Worm (Caenorhabditis elegans) whole organism, L4 larva: ENCODE measurements around the gene C01G12.5.

ENCODE experiments used
- F49E8.2 ChIP-seq: sonication (generic microtip); optimal IDR thresholded peaks from 2 replicates; lab custom pipeline; 2016; ENCODE audit warnings: missing compliant biosample characterization, mild to moderate bottlenecking, missing genetic modification characterization, borderline replicate concordance
- T26A8.4 ChIP-seq: fragments of 200-800 bp; sonication (Bioruptor generic); IDR thresholded peaks from 2 replicates; pipeline ENCODE4 v1.3.6; 2022; ENCODE audit warnings: missing genetic modification characterization, missing compliant biosample characterization
- Y105C5A.15 ChIP-seq: fragments of 200-800 bp; sonication (Bioruptor generic); IDR thresholded peaks from 2 replicates; pipeline ENCODE4 v1.3.6; 2022; ENCODE audit warnings: missing genetic modification characterization, missing compliant biosample characterization
- Y48G9A.11 ChIP-seq: fragments of 200-800 bp; sonication (Bioruptor generic); IDR thresholded peaks from 2 replicates; pipeline ENCODE4 v1.3.6; 2022; ENCODE audit warnings: missing genetic modification reagents, missing genetic modification characterization, missing compliant biosample characterization
- ZK337.2 ChIP-seq: fragments of 200-800 bp; sonication (Bioruptor generic); IDR thresholded peaks from 2 replicates; pipeline ENCODE4 v1.3.6; 2022; ENCODE audit warnings: missing genetic modification reagents, missing genetic modification characterization, missing compliant biosample characterization
- aha-1 ChIP-seq: fragments of 150-350 bp; peaks from one replicate; lab custom pipeline; 2014; ENCODE audit warnings: missing biosample characterization, missing genetic modification characterization
- ceh-82 ChIP-seq: sonication (generic microtip); optimal IDR thresholded peaks from 2 replicates; lab custom pipeline; 2017; ENCODE audit warnings: missing biosample characterization, missing genetic modification characterization
- cey-2 ChIP-seq: sonication (generic microtip); optimal IDR thresholded peaks from 3 replicates; lab custom pipeline; 2017; ENCODE audit warnings: missing genetic modification characterization, mild to moderate bottlenecking, missing compliant biosample characterization, antibody characterized with exemption, borderline replicate concordance; ENCODE audit not compliant: insufficient read depth
- ctbp-1 ChIP-seq: fragments of 200-800 bp; sonication (Bioruptor generic); IDR thresholded peaks from 2 replicates; pipeline ENCODE4 v1.3.6; 2022; ENCODE audit warnings: missing genetic modification reagents, missing genetic modification characterization, missing compliant biosample characterization
- daf-16 ChIP-seq, 3 experiments: sonication (generic microtip); optimal IDR thresholded peaks; 2 replicates each; lab custom pipeline; 2016 to 2017; ENCODE audit warnings: missing genetic modification characterization in 3 of 3, missing genetic modification reagents in 3 of 3, mild to moderate bottlenecking in 2 of 3, missing compliant biosample characterization in 2 of 3, missing biosample characterization in 1 of 3, moderate library complexity in 1 of 3
- dmd-9 ChIP-seq: fragments of 200-800 bp; sonication (Bioruptor generic); IDR thresholded peaks from 2 replicates; pipeline ENCODE4 v1.3.6; 2022; ENCODE audit warnings: missing genetic modification reagents, missing genetic modification characterization, missing compliant biosample characterization
- duxl-1 ChIP-seq: sonication (generic microtip); optimal IDR thresholded peaks from 2 replicates; lab custom pipeline; 2016; ENCODE audit warnings: mild to moderate bottlenecking, missing genetic modification characterization, moderate library complexity, missing compliant biosample characterization; ENCODE audit not compliant: poor library complexity
- dve-1 ChIP-seq: sonication (generic microtip); optimal IDR thresholded peaks from 2 replicates; lab custom pipeline; 2017; ENCODE audit warnings: antibody characterized with exemption, mild to moderate bottlenecking, missing genetic modification characterization, missing compliant biosample characterization; ENCODE audit not compliant: insufficient read depth
- egl-27 ChIP-seq: sonication (generic microtip); optimal IDR thresholded peaks from 3 replicates; lab custom pipeline; 2017; ENCODE audit warnings: missing biosample characterization, missing genetic modification reagents, missing genetic modification characterization
- hlh-11 ChIP-seq: fragments of 200-800 bp; sonication (Bioruptor generic); optimal IDR thresholded peaks from 2 replicates; lab custom pipeline; 2018; ENCODE audit warnings: mild to moderate bottlenecking, missing genetic modification characterization, missing compliant biosample characterization
- hlh-30 ChIP-seq: sonication (generic microtip); optimal IDR thresholded peaks from 2 replicates; lab custom pipeline; 2017; ENCODE audit warnings: antibody characterized with exemption, mild to moderate bottlenecking, missing genetic modification characterization, missing compliant biosample characterization; ENCODE audit not compliant: insufficient read depth
- hmg-1.1 ChIP-seq: fragments of 200-800 bp; sonication (Bioruptor generic); IDR thresholded peaks from 2 replicates; pipeline ENCODE4 v1.3.6; 2022; ENCODE audit warnings: missing genetic modification reagents, missing genetic modification characterization, missing compliant biosample characterization
- lin-13 ChIP-seq: fragments of 150-350 bp; optimal IDR thresholded peaks from 2 replicates; lab custom pipeline; 2014; ENCODE audit warnings: missing biosample characterization, missing genetic modification reagents, missing genetic modification characterization
- lin-15B ChIP-seq: fragments of 150-350 bp; sonication (generic microtip); optimal IDR thresholded peaks from 3 replicates; lab custom pipeline; 2014; ENCODE audit warnings: missing biosample characterization, missing genetic modification characterization
- lir-3 ChIP-seq: sonication (generic microtip); optimal IDR thresholded peaks from 2 replicates; lab custom pipeline; 2016; ENCODE audit warnings: mild to moderate bottlenecking, missing genetic modification characterization, missing compliant biosample characterization
- lsy-2 ChIP-seq, 2 experiments: fragments of 150-350 bp in 1 of 2; sonication (generic microtip) in 1 of 2; optimal IDR thresholded peaks; 2 replicates each; lab custom pipeline; 2014 to 2017; ENCODE audit warnings: missing biosample characterization in 2 of 2, missing genetic modification characterization in 2 of 2
- madf-9 ChIP-seq: fragments of 200-800 bp; sonication (Bioruptor generic); conservative IDR thresholded peaks from 2 replicates; pipeline ENCODE4 v1.3.6; 2022; ENCODE audit warnings: missing genetic modification reagents, missing genetic modification characterization, missing compliant biosample characterization
- mdl-1 ChIP-seq, 2 experiments: fragments of 150-350 bp in 1 of 2; sonication (generic microtip) in 1 of 2; optimal IDR thresholded peaks; 2 replicates each; lab custom pipeline; 2014 to 2017; ENCODE audit warnings: missing biosample characterization in 2 of 2, missing genetic modification characterization in 2 of 2
- mdt-29 ChIP-seq: fragments of 200-800 bp; sonication (Bioruptor generic); IDR thresholded peaks from 2 replicates; pipeline ENCODE4 v1.3.6; 2022; ENCODE audit warnings: missing genetic modification reagents, missing genetic modification characterization, missing compliant biosample characterization
- mxl-3 ChIP-seq: fragments of 200-800 bp; sonication (Bioruptor generic); optimal IDR thresholded peaks from 2 replicates; lab custom pipeline; 2018; ENCODE audit warnings: mild to moderate bottlenecking, missing genetic modification characterization, missing compliant biosample characterization
- nhr-102 ChIP-seq: sonication (generic microtip); optimal IDR thresholded peaks from 2 replicates; lab custom pipeline; 2016; ENCODE audit warnings: mild to moderate bottlenecking, missing genetic modification characterization, moderate library complexity, missing compliant biosample characterization
- nhr-237 ChIP-seq: sonication (generic microtip); optimal IDR thresholded peaks from 2 replicates; lab custom pipeline; 2017; ENCODE audit warnings: missing biosample characterization, missing genetic modification characterization
- nhr-25 ChIP-seq: sonication (generic microtip); optimal IDR thresholded peaks from 2 replicates; lab custom pipeline; 2017; ENCODE audit warnings: missing genetic modification characterization, mild to moderate bottlenecking, missing compliant biosample characterization, antibody characterized with exemption, moderate library complexity, borderline replicate concordance; ENCODE audit not compliant: insufficient read depth
- nhr-28 ChIP-seq: fragments of 150-350 bp; optimal IDR thresholded peaks from 2 replicates; lab custom pipeline; 2014; ENCODE audit warnings: missing biosample characterization, missing genetic modification characterization
- nhr-42 ChIP-seq: fragments of 200-800 bp; sonication (Bioruptor generic); IDR thresholded peaks from 2 replicates; pipeline ENCODE4 v1.3.6; 2022; ENCODE audit warnings: missing genetic modification characterization, missing compliant biosample characterization
- nhr-76 ChIP-seq: fragments of 150-350 bp; optimal IDR thresholded peaks from 2 replicates; lab custom pipeline; 2014; ENCODE audit warnings: missing biosample characterization, missing genetic modification characterization
- pha-4 ChIP-seq, 2 experiments: fragments of 150-350 bp in 1 of 2; fragments of 200-800 bp in 1 of 2; sonication (Bioruptor generic) in 1 of 2; IDR thresholded peaks in 1 of 2; optimal IDR thresholded peaks in 1 of 2; 2 replicates each; pipeline versions ENCODE4 v1.3.6 to Lab custom; 2014 to 2022; ENCODE audit warnings: missing genetic modification characterization in 2 of 2, missing genetic modification reagents in 2 of 2, missing biosample characterization in 1 of 2, missing compliant biosample characterization in 1 of 2
- set-16 ChIP-seq: fragments of 200-800 bp; sonication (Bioruptor generic); IDR thresholded peaks from 2 replicates; pipeline ENCODE4 v1.3.6; 2022; ENCODE audit warnings: missing genetic modification reagents, missing genetic modification characterization, missing compliant biosample characterization
- skn-1 ChIP-seq: fragments of 150-350 bp; optimal IDR thresholded peaks from 2 replicates; lab custom pipeline; 2014; ENCODE audit warnings: missing biosample characterization, missing genetic modification characterization
- spr-1 ChIP-seq: sonication (generic microtip); optimal IDR thresholded peaks from 2 replicates; lab custom pipeline; 2016; ENCODE audit warnings: mild to moderate bottlenecking, missing genetic modification characterization, missing compliant biosample characterization
- unc-62 ChIP-seq, 3 experiments: fragments of 150-350 bp in 1 of 3; sonication (generic microtip); optimal IDR thresholded peaks in 2 of 3; peaks in 1 of 3; 1 replicate in 1 of 3; 2 replicates in 2 of 3; lab custom pipeline; 2014 to 2017; ENCODE audit warnings: missing biosample characterization in 3 of 3, missing genetic modification characterization in 3 of 3, missing genetic modification reagents in 3 of 3, missing genotype in 1 of 3
- zag-1 ChIP-seq: fragments of 150-350 bp; optimal IDR thresholded peaks from 2 replicates; lab custom pipeline; 2014; ENCODE audit warnings: missing biosample characterization, missing genetic modification characterization
- zfp-2 ChIP-seq: sonication (generic microtip); optimal IDR thresholded peaks from 2 replicates; lab custom pipeline; 2016; ENCODE audit warnings: mild to moderate bottlenecking, missing genetic modification characterization, missing compliant biosample characterization
- zfp-3 ChIP-seq: fragments of 200-800 bp; sonication (Bioruptor generic); conservative IDR thresholded peaks from 2 replicates; pipeline ENCODE4 v1.3.6; 2022; ENCODE audit warnings: missing genetic modification reagents, missing genetic modification characterization, missing compliant biosample characterization
- ztf-11 ChIP-seq: fragments of 150-350 bp; optimal IDR thresholded peaks from 2 replicates; lab custom pipeline; 2014; ENCODE audit warnings: missing biosample characterization, missing genetic modification characterization
- ztf-7 ChIP-seq: fragments of 150-350 bp; optimal IDR thresholded peaks from 2 replicates; lab custom pipeline; 2014; ENCODE audit warnings: missing biosample characterization, missing genetic modification characterization

C01G12.5 gene

DNA sequence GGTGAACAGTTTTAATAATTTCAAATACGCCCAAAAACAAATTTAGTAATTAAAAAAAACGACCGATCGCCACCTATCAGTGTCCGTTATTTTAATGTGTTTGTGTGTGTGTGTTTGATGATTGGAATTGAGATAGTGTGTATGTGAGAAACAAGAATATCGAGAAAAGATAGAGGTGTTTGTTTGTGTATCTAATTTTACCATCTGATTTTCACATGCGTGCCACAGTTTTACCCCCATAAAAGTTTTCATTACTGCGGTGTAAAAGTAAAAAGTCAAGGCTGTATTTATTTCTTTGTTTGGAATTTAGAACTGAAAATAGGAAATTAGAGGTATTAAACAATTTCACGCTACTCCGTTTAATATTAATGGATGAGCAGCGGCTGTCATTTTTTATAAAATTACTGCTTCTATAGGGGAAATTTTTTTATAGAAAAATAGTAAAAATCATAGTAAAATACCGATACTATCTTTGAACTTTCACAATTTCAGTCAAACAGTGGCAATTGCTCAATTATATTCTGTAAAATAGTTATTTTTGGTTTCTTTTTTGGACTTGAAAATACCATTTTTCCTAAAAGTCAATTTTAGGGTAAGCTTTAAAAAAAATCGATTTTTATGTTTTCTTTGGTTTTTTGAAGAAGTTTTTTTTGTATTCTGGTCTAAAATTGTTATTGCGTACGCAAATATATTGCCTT lies 12.8 kb upstream of the C01G12.5 start (continued):
- peak; percentile 28 for TF ChIP-seq mxl-3 (GFP tag; lab: Kevin White, UChicago)
- TF ChIP-seq zag-1 (tag; lab: Kevin White, UChicago) = no peak
- no peak for TF ChIP-seq lir-3 (tag; lab: Kevin White, UChicago)
- no peak for TF ChIP-seq egl-27
- TF ChIP-seq ceh-82 (tag; lab: Kevin White, UChicago) = no peak
- TF ChIP-seq nhr-25 (tag; lab: Kevin White, UChicago) = no peak
- no peak for TF ChIP-seq T26A8.4 (GFP tag; lab: Robert Waterston, UW)
- no peak for TF ChIP-seq nhr-76 (tag; lab: Kevin White, UChicago)
- 0 out of 2 replicates have a peak, but pooled peaks have one; percentile 10 for TF ChIP-seq madf-9 (GFP tag; lab: Robert Waterston, UW)
- no peak for TF ChIP-seq Y48G9A.11 (GFP tag; lab: Robert Waterston, UW)
- peak; percentile 15 for TF ChIP-seq dve-1 (tag; lab: Kevin White, UChicago)
- TF ChIP-seq, all 104 proteins: peak for 22

DNA sequence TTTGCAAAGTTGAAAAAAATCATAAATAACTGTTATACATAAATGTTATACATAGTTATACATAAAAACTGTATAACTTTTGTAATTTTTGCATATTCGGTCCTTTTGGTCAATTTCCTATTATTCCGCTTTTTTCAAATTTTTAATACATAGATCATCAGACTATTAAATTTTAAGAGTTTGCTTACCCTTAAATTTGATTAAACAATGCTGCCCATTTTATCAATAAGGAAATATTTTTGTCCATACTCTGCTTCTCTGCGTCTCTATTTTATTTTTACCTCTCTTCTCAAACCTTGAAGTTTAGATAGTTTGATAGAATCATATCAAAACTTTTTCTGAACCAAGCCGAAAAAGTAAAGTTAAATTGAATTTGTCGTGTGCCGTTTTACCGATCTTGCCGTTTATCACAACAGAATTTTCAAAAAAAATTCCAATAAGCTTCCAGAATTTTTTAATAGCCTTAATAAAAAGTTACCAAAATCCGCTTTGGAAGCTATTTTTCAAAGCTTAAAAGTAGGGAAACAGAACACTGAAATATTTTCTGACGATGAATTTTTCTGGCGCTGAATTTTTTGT lies 12.1 kb upstream of the C01G12.5 start:
- TF ChIP-seq daf-16 (GFP tag; optimal IDR thresholded peaks at IDR 0.05; lab: Kevin White, UChicago) (no peak), daf-16 (tag; optimal IDR thresholded peaks at IDR 0.05; lab: Kevin White, UChicago) (peak; percentile 79), dve-1 (tag; lab: Kevin White, UChicago) (peak; percentile 24), hlh-30 (tag; lab: Kevin White, UChicago) (peak; percentile 12), nhr-28 (tag; lab: Kevin White, UChicago) (peak; percentile 43), F49E8.2 (tag; lab: Kevin White, UChicago) (no peak), nhr-102 (tag; lab: Kevin White, UChicago) (no peak), aha-1 (tag; lab: Kevin White, UChicago) (peak; percentile 54), ctbp-1 (GFP tag; lab: Robert Waterston, UW) (no peak), mdt-29 (no peak), Y105C5A.15 (GFP tag; lab: Robert Waterston, UW) (0 out of 2 replicates have a peak, but pooled peaks have one; percentile 58)

DNA sequence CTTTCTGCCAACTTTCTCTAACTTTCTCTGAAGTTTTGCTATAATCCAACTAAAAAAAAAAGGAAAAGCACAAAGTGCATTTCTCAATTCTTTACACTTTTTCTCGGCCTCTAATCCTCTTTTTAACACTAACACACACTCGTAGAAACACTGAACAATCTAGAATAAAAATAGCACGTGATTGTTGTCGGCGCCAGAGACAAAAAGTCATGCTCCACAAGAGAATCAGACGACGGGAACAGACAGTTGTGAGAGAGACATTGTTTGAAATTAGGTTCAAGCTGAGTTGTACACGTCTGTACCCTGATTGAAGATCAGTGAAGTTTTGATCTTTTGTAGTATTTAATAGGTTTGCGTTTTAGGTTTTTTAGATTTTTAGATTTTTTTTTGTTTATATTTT lies 11.1 kb upstream of the C01G12.5 start:
- peak; percentile 73 for TF ChIP-seq nhr-42
- TF ChIP-seq dmd-9 (GFP tag; lab: Robert Waterston, UW) = no peak
- TF ChIP-seq zfp-2 = no peak
- peak in 1 of 2 experiments; percentile 59 for TF ChIP-seq unc-62 (GFP tag; optimal IDR thresholded peaks at IDR 0.05 in 1 of 2; lab: Kevin White, UChicago)
- TF ChIP-seq unc-62 (tag; optimal IDR thresholded peaks at IDR 0.05; lab: Kevin White, UChicago) = no peak
- TF ChIP-seq ceh-82 (tag; lab: Kevin White, UChicago) = no peak
- peak; percentile 91 for TF ChIP-seq hlh-11 (tag; lab: Kevin White, UChicago)
- TF ChIP-seq cey-2 (tag; lab: Kevin White, UChicago) = no peak
- no peak for TF ChIP-seq zfp-3
- TF ChIP-seq nhr-76 (tag; lab: Kevin White, UChicago) = no peak
- TF ChIP-seq mdl-1 (tag; optimal IDR thresholded peaks at IDR 0.05; lab: Kevin White, UChicago) = peak in 1 of 2 experiments; percentile 75
- peak; percentile 99 for TF ChIP-seq dve-1 (tag; lab: Kevin White, UChicago)
- TF ChIP-seq set-16 (GFP tag; lab: Robert Waterston, UW) = no peak
- no peak for TF ChIP-seq nhr-237 (tag; lab: Kevin White, UChicago)
- TF ChIP-seq mxl-3 (GFP tag; lab: Kevin White, UChicago) = no peak
- peak; percentile 23; the same call in 1 of the 2 replicates for TF ChIP-seq pha-4 (GFP tag; IDR thresholded peaks at IDR 0.05; lab: Robert Waterston, UW)
- TF ChIP-seq pha-4 (tag; optimal IDR thresholded peaks at IDR 0.05; lab: Kevin White, UChicago) = no peak
- TF ChIP-seq ztf-7 (tag; lab: Kevin White, UChicago) = no peak
- peak; percentile 37 for TF ChIP-seq lin-13 (GFP tag; lab: Kevin White, UChicago)
- TF ChIP-seq hmg-1.1 (GFP tag; lab: Robert Waterston, UW) = peak; percentile 59
- no peak for TF ChIP-seq nhr-25 (tag; lab: Kevin White, UChicago)
- TF ChIP-seq lin-15B (tag; lab: Kevin White, UChicago) = no peak
- TF ChIP-seq spr-1 (tag; lab: Kevin White, UChicago) = no peak
- no peak for TF ChIP-seq lir-3 (tag; lab: Kevin White, UChicago)
- TF ChIP-seq ztf-11 = no peak
- TF ChIP-seq ZK337.2 (GFP tag; lab: Robert Waterston, UW) = no peak
- no peak for TF ChIP-seq zag-1 (tag; lab: Kevin White, UChicago)
- TF ChIP-seq skn-1 (tag; lab: Kevin White, UChicago) = no peak
- TF ChIP-seq duxl-1 (tag; lab: Kevin White, UChicago) = no peak
- peak in 1 of 2 experiments; percentile 86 for TF ChIP-seq lsy-2 (tag; optimal IDR thresholded peaks at IDR 0.05; lab: Kevin White, UChicago)
- TF ChIP-seq T26A8.4 (GFP tag; lab: Robert Waterston, UW) = peak; percentile 61; the same call in 1 of the 2 replicates
